Worm (Caenorhabditis elegans) whole organism, L4 larva: ENCODE measurements around the gene srm-6.

Source experiments
- D1046.2 ChIP-seq: fragments of 200-800 bp; sonication (Bioruptor generic); IDR thresholded peaks from 2 replicates; pipeline ENCODE4 v1.3.6; 2022; ENCODE audit warnings: missing genetic modification characterization, missing compliant biosample characterization
- F10B5.3 ChIP-seq: sonication (generic microtip); optimal IDR thresholded peaks from 2 replicates; lab custom pipeline; 2016; ENCODE audit warnings: mild to moderate bottlenecking, missing genetic modification characterization, missing compliant biosample characterization
- F37D6.2 ChIP-seq: sonication (generic microtip); optimal IDR thresholded peaks from 2 replicates; lab custom pipeline; 2016; ENCODE audit warnings: mild to moderate bottlenecking, missing genetic modification characterization, missing compliant biosample characterization
- R02D3.7 ChIP-seq: fragments of 150-350 bp; sonication (generic microtip); optimal IDR thresholded peaks from 3 replicates; lab custom pipeline; 2014; ENCODE audit warnings: missing biosample characterization, missing genetic modification characterization
- Y105C5A.15 ChIP-seq: fragments of 200-800 bp; sonication (Bioruptor generic); IDR thresholded peaks from 2 replicates; pipeline ENCODE4 v1.3.6; 2022; ENCODE audit warnings: missing genetic modification characterization, missing compliant biosample characterization
- ZK546.5 ChIP-seq, 2 experiments: sonication (generic microtip); optimal IDR thresholded peaks; 2 replicates each; lab custom pipeline; 2017; ENCODE audit warnings: missing biosample characterization in 2 of 2, missing genetic modification characterization in 2 of 2
- aha-1 ChIP-seq: fragments of 150-350 bp; peaks from one replicate; lab custom pipeline; 2014; ENCODE audit warnings: missing biosample characterization, missing genetic modification characterization
- ceh-44 ChIP-seq: fragments of 200-800 bp; sonication (Bioruptor generic); IDR thresholded peaks from 2 replicates; pipeline ENCODE4 v1.3.6; 2022; ENCODE audit warnings: missing genetic modification reagents, missing genetic modification characterization, missing compliant biosample characterization
- ces-1 ChIP-seq: fragments of 150-350 bp; sonication (generic microtip); optimal IDR thresholded peaks from 4 replicates; lab custom pipeline; 2014; ENCODE audit warnings: missing biosample characterization, missing genetic modification reagents, missing genetic modification characterization
- dmd-9 ChIP-seq: fragments of 200-800 bp; sonication (Bioruptor generic); IDR thresholded peaks from 2 replicates; pipeline ENCODE4 v1.3.6; 2022; ENCODE audit warnings: missing genetic modification reagents, missing genetic modification characterization, missing compliant biosample characterization
- duxl-1 ChIP-seq: sonication (generic microtip); optimal IDR thresholded peaks from 2 replicates; lab custom pipeline; 2016; ENCODE audit warnings: mild to moderate bottlenecking, missing genetic modification characterization, moderate library complexity, missing compliant biosample characterization; ENCODE audit not compliant: poor library complexity
- dve-1 ChIP-seq: sonication (generic microtip); optimal IDR thresholded peaks from 2 replicates; lab custom pipeline; 2017; ENCODE audit warnings: antibody characterized with exemption, mild to moderate bottlenecking, missing genetic modification characterization, missing compliant biosample characterization; ENCODE audit not compliant: insufficient read depth
- hif-1 ChIP-seq, 2 experiments: sonication (generic microtip); optimal IDR thresholded peaks; 2 replicates each; lab custom pipeline; 2016 to 2017; ENCODE audit warnings: missing compliant biosample characterization in 2 of 2, missing genetic modification characterization in 2 of 2, missing genetic modification reagents in 2 of 2, missing genotype in 2 of 2, mild to moderate bottlenecking in 1 of 2
- hlh-11 ChIP-seq: fragments of 200-800 bp; sonication (Bioruptor generic); optimal IDR thresholded peaks from 2 replicates; lab custom pipeline; 2018; ENCODE audit warnings: mild to moderate bottlenecking, missing genetic modification characterization, missing compliant biosample characterization
- hlh-30 ChIP-seq: sonication (generic microtip); optimal IDR thresholded peaks from 2 replicates; lab custom pipeline; 2017; ENCODE audit warnings: antibody characterized with exemption, mild to moderate bottlenecking, missing genetic modification characterization, missing compliant biosample characterization; ENCODE audit not compliant: insufficient read depth
- lim-7 ChIP-seq: fragments of 200-800 bp; sonication (Bioruptor generic); IDR thresholded peaks from 2 replicates; pipeline ENCODE4 v1.3.6; 2022; ENCODE audit warnings: missing genetic modification characterization, missing compliant biosample characterization
- lin-1 ChIP-seq: fragments of 200-800 bp; sonication (Bioruptor generic); IDR thresholded peaks from 2 replicates; pipeline ENCODE4 v1.3.6; 2022; ENCODE audit warnings: missing genetic modification reagents, missing genetic modification characterization, missing compliant biosample characterization
- lsy-2 ChIP-seq, 2 experiments: fragments of 150-350 bp in 1 of 2; sonication (generic microtip) in 1 of 2; optimal IDR thresholded peaks; 2 replicates each; lab custom pipeline; 2014 to 2017; ENCODE audit warnings: missing biosample characterization in 2 of 2, missing genetic modification characterization in 2 of 2
- mdl-1 ChIP-seq, 2 experiments: fragments of 150-350 bp in 1 of 2; sonication (generic microtip) in 1 of 2; optimal IDR thresholded peaks; 2 replicates each; lab custom pipeline; 2014 to 2017; ENCODE audit warnings: missing biosample characterization in 2 of 2, missing genetic modification characterization in 2 of 2
- mep-1 ChIP-seq: fragments of 150-350 bp; sonication (generic microtip); optimal IDR thresholded peaks from 3 replicates; lab custom pipeline; 2014; ENCODE audit warnings: missing biosample characterization, missing genetic modification characterization
- mxl-2 ChIP-seq: fragments of 200-800 bp; sonication (Bioruptor generic); conservative IDR thresholded peaks from 2 replicates; pipeline ENCODE4 v1.3.6; 2022; ENCODE audit warnings: missing genetic modification reagents, missing genetic modification characterization, missing compliant biosample characterization
- mxl-3 ChIP-seq: fragments of 200-800 bp; sonication (Bioruptor generic); optimal IDR thresholded peaks from 2 replicates; lab custom pipeline; 2018; ENCODE audit warnings: mild to moderate bottlenecking, missing genetic modification characterization, missing compliant biosample characterization
- nhr-11 ChIP-seq: fragments of 150-350 bp; optimal IDR thresholded peaks from 2 replicates; lab custom pipeline; 2014; ENCODE audit warnings: missing biosample characterization, missing genetic modification characterization
- nhr-237 ChIP-seq: sonication (generic microtip); optimal IDR thresholded peaks from 2 replicates; lab custom pipeline; 2017; ENCODE audit warnings: missing biosample characterization, missing genetic modification characterization
- nhr-28 ChIP-seq: fragments of 150-350 bp; optimal IDR thresholded peaks from 2 replicates; lab custom pipeline; 2014; ENCODE audit warnings: missing biosample characterization, missing genetic modification characterization
- nhr-48 ChIP-seq: sonication (generic microtip); optimal IDR thresholded peaks from 2 replicates; lab custom pipeline; 2016; ENCODE audit warnings: mild to moderate bottlenecking, missing genetic modification characterization, missing compliant biosample characterization
- nhr-6 ChIP-seq: fragments of 150-350 bp; optimal IDR thresholded peaks from 2 replicates; lab custom pipeline; 2014; ENCODE audit warnings: missing biosample characterization, missing genetic modification characterization
- nhr-76 ChIP-seq: fragments of 150-350 bp; optimal IDR thresholded peaks from 2 replicates; lab custom pipeline; 2014; ENCODE audit warnings: missing biosample characterization, missing genetic modification characterization
- nhr-77 ChIP-seq: fragments of 150-350 bp; optimal IDR thresholded peaks from 2 replicates; lab custom pipeline; 2014; ENCODE audit warnings: missing biosample characterization, missing genetic modification characterization
- pha-4 ChIP-seq, 2 experiments: fragments of 150-350 bp in 1 of 2; fragments of 200-800 bp in 1 of 2; sonication (Bioruptor generic) in 1 of 2; IDR thresholded peaks in 1 of 2; optimal IDR thresholded peaks in 1 of 2; 2 replicates each; pipeline versions ENCODE4 v1.3.6 to Lab custom; 2014 to 2022; ENCODE audit warnings: missing genetic modification characterization in 2 of 2, missing genetic modification reagents in 2 of 2, missing biosample characterization in 1 of 2, missing compliant biosample characterization in 1 of 2
- php-3 ChIP-seq: fragments of 200-800 bp; sonication (Bioruptor generic); IDR thresholded peaks from 2 replicates; pipeline ENCODE4 v1.3.6; 2022; ENCODE audit warnings: missing genetic modification reagents, missing genetic modification characterization, missing compliant biosample characterization
- set-16 ChIP-seq: fragments of 200-800 bp; sonication (Bioruptor generic); IDR thresholded peaks from 2 replicates; pipeline ENCODE4 v1.3.6; 2022; ENCODE audit warnings: missing genetic modification reagents, missing genetic modification characterization, missing compliant biosample characterization
- unc-62 ChIP-seq, 3 experiments: fragments of 150-350 bp in 1 of 3; sonication (generic microtip); optimal IDR thresholded peaks in 2 of 3; peaks in 1 of 3; 1 replicate in 1 of 3; 2 replicates in 2 of 3; lab custom pipeline; 2014 to 2017; ENCODE audit warnings: missing biosample characterization in 3 of 3, missing genetic modification characterization in 3 of 3, missing genetic modification reagents in 3 of 3, missing genotype in 1 of 3
- zfp-2 ChIP-seq: sonication (generic microtip); optimal IDR thresholded peaks from 2 replicates; lab custom pipeline; 2016; ENCODE audit warnings: mild to moderate bottlenecking, missing genetic modification characterization, missing compliant biosample characterization

srm-6 gene

ce11 chrV:14314236-14314635 is 22.5 kb upstream of the srm-6 start, which contains the start of gene F47B8.1:
Gene F47B8.1 (minus strand): TSS chrV:14314336.
- no peak for TF ChIP-seq nhr-76 (tag; lab: Kevin White, UChicago)
- TF ChIP-seq unc-62 (GFP tag; optimal IDR thresholded peaks at IDR 0.05 in 1 of 2; lab: Kevin White, UChicago): peak in 1 of 2 experiments; percentile 19
- TF ChIP-seq unc-62 (tag; optimal IDR thresholded peaks at IDR 0.05; lab: Kevin White, UChicago): no peak

- TF ChIP-seq php-3 (GFP tag; lab: Robert Waterston, UW) (no peak), D1046.2 (GFP tag; lab: Robert Waterston, UW) (no peak), dve-1 (no peak), ZK546.5 (tag; optimal IDR thresholded peaks at IDR 0.05; lab: Kevin White, UChicago) (no peak), Y105C5A.15 (GFP tag; lab: Robert Waterston, UW) (no peak), pha-4 (GFP tag; IDR thresholded peaks at IDR 0.05; lab: Robert Waterston, UW) (no peak), pha-4 (tag; optimal IDR thresholded peaks at IDR 0.05; lab: Kevin White, UChicago) (no peak), mdl-1 (tag; optimal IDR thresholded peaks at IDR 0.05; lab: Kevin White, UChicago) (no peak), hlh-11 (no peak)
Measured at ce11 chrV:14316525-14316924, 20.2 kb upstream of the srm-6 start, which contains the start of gene F47B8.2. Gene F47B8.2 (minus strand): TSS chrV:14316625.

- TF ChIP-seq ceh-44: no peak
- no peak for TF ChIP-seq nhr-237 (tag; lab: Kevin White, UChicago)
- no peak for TF ChIP-seq lsy-2 (tag; optimal IDR thresholded peaks at IDR 0.05; lab: Kevin White, UChicago)
- no peak for TF ChIP-seq nhr-48 (tag; lab: Kevin White, UChicago)
- peak; percentile 20 for TF ChIP-seq nhr-28 (tag; lab: Kevin White, UChicago)
- TF ChIP-seq nhr-76 (tag; lab: Kevin White, UChicago): no peak
- no peak for TF ChIP-seq D1046.2 (GFP tag; lab: Robert Waterston, UW)
- no peak for TF ChIP-seq mxl-3 (GFP tag; lab: Kevin White, UChicago)
- no peak for TF ChIP-seq nhr-6 (tag; lab: Kevin White, UChicago)
- TF ChIP-seq dmd-9 (GFP tag; lab: Robert Waterston, UW): no peak
- TF ChIP-seq F37D6.2 (tag; lab: Kevin White, UChicago): no peak
- TF ChIP-seq hlh-30 (tag; lab: Kevin White, UChicago): peak; percentile 47
- TF ChIP-seq lim-7 (GFP tag; lab: Robert Waterston, UW): no peak
- no peak for TF ChIP-seq R02D3.7 (tag; lab: Kevin White, UChicago)
- no peak for TF ChIP-seq Y105C5A.15 (GFP tag; lab: Robert Waterston, UW)
- TF ChIP-seq hif-1 (tag; optimal IDR thresholded peaks at IDR 0.05; lab: Kevin White, UChicago): no peak
Measured at ce11 chrV:14317204-14317603, 19.6 kb upstream of the srm-6 start.

- TF ChIP-seq nhr-11: peak; percentile 29
- no peak for TF ChIP-seq zfp-2 (tag; lab: Kevin White, UChicago)
Measured at ce11 chrV:14317621-14318020, 19.1 kb upstream of the srm-6 start.

ce11 chrV:14319101-14319781 is 17.5 kb upstream of the srm-6 start, which contains the start of gene F47B8.13:
Gene F47B8.13 (minus strand): TSS chrV:14319731.
- TF ChIP-seq aha-1 (tag; lab: Kevin White, UChicago) (peak; percentile 21), Y105C5A.15 (GFP tag; lab: Robert Waterston, UW) (no peak), mep-1 (tag; lab: Kevin White, UChicago) (no peak), lin-1 (no peak), duxl-1 (tag; lab: Kevin White, UChicago) (no peak), hif-1 (tag; optimal IDR thresholded peaks at IDR 0.05; lab: Kevin White, UChicago) (no peak), ces-1 (no peak), F10B5.3 (tag; lab: Kevin White, UChicago) (no peak), set-16 (peak; percentile 96), nhr-77 (tag; lab: Kevin White, UChicago) (no peak), mxl-2 (no peak), D1046.2 (GFP tag; lab: Robert Waterston, UW) (0 out of 2 replicates have a peak, but pooled peaks have one; percentile 4)
